Fruit fly (Drosophila melanogaster): Measurements from ENCODE around the gene CG18641.

CG18641 gene

DNA sequence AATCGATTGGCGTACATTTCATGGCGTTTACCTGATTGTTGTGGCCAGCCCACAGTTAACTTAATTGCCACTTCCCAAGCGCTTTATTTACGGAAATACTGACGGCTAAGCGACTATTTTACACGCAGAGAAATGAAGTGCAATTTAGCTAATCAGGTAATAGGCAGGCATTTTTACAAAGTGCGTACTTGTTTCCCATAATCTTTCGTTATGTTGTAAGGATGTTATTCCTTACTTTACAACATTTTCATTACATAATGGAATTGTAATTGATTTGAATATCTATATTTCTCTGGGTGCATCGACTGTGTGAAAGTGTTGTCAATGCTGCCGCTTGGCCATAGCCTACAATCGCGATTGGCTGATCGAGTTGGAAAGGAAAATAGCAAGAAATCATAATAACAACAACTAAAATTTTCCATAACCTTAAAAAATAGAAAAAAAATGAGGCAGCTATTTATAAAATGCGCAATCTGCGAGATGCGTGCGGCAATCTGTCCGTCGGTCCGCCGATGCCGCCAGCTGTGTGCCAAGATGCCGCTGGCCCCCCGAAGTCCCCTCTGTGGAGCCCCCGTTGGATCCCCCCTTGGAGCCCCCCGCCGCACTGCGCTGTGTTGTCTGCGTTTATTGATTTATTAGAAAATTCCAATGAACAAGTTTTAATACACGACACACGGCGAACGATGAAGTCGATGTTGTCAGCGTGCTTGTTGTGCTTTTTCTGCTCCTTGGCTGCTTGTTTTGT, 11.5 kb upstream of the CG18641 start (continued):
- peak; percentile 72 for TF ChIP-seq CG7368 (GFP tag; optimal IDR thresholded peaks at IDR 0.05)
- TF ChIP-seq CG8632 (GFP tag; optimal IDR thresholded peaks at IDR 0.05), result peak; percentile 66
- peak; percentile 83 for TF ChIP-seq Sox14 (GFP tag; optimal IDR thresholded peaks at IDR 0.05)
- TF ChIP-seq CG10669 (GFP tag; optimal IDR thresholded peaks at IDR 0.05), result peak; percentile 79
- TF ChIP-seq Ets21C (GFP tag; optimal IDR thresholded peaks at IDR 0.05), result no peak
- peak; percentile 84 for TF ChIP-seq Gug (GFP tag; IDR thresholded peaks at IDR 0.05)
- peak; percentile 33 for TF ChIP-seq Sox15 (GFP tag; optimal IDR thresholded peaks at IDR 0.05)
- TF ChIP-seq CG11762 (GFP tag; optimal IDR thresholded peaks at IDR 0.05; ENCODE audit: insufficient read depth), result peak; percentile 81
- TF ChIP-seq Ets96B (tag; optimal IDR thresholded peaks at IDR 0.05), result peak; percentile 80
- TF ChIP-seq Eip93F (GFP tag; optimal IDR thresholded peaks at IDR 0.05), result no peak
- peak; percentile 78 for TF ChIP-seq CG16779 (tag; optimal IDR thresholded peaks at IDR 0.05)
- TF ChIP-seq esn (GFP tag; optimal IDR thresholded peaks at IDR 0.05), result peak; percentile 41
- no peak for TF ChIP-seq vri (GFP tag; optimal IDR thresholded peaks at IDR 0.05)
- TF ChIP-seq salr (GFP tag; optimal IDR thresholded peaks at IDR 0.05), result peak; percentile 66 to 82
- TF ChIP-seq acj6 (GFP tag; optimal IDR thresholded peaks at IDR 0.05), result peak; percentile 76
- peak; percentile 74 for TF ChIP-seq spab (GFP tag; optimal IDR thresholded peaks at IDR 0.05)
- peak; percentile 89 for TF ChIP-seq OdsH (GFP tag; optimal IDR thresholded peaks at IDR 0.05)
- TF ChIP-seq topi (GFP tag; optimal IDR thresholded peaks at IDR 0.05), result peak; percentile 47
- TF ChIP-seq CG10631 (GFP tag; optimal IDR thresholded peaks at IDR 0.05), result peak; percentile 84
- peak; percentile 94 for TF ChIP-seq CG15336 (GFP tag; IDR thresholded peaks at IDR 0.05)
- peak; percentile 94 for TF ChIP-seq CG4318 (GFP tag; optimal IDR thresholded peaks at IDR 0.05)
- TF ChIP-seq lz (GFP tag; optimal IDR thresholded peaks at IDR 0.05), result peak; percentile 49

DNA sequence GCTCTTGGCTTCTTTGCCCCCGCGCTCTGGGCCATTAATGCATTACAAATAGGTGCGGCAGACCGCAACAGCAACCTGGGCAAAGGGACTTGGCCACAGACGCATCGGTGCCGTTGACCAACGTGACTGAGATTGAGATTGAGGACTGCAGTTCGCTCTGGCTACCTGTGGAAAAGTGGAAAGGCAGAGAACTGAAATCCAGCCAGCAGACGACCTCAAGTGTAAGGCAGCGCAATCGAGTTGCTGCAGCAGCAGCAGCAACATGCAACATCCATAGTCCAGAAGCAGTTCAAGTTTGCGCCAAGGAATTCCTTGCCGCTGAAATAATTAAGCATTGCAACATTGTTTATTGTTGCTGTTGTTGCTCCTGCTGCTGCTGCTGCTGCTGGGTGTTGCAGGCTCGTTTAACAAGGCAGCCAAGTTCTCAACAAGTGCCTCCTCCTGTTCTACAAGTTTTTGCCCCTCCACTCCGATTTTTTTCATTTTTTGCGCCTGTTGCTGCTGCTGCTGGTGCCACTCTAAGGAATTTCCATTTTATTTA, 10.6 kb upstream of the CG18641 start:
- TF ChIP-seq dsx (GFP tag; optimal IDR thresholded peaks at IDR 0.05; ENCODE audit: poor library complexity, severe bottlenecking), result peak; percentile 95
- TF ChIP-seq ss (GFP tag; optimal IDR thresholded peaks at IDR 0.05), result peak; percentile 2 to 48
- peak; percentile 3 for TF ChIP-seq CG3919 (GFP tag; optimal IDR thresholded peaks at IDR 0.05)
- no peak for TF ChIP-seq CG11762 (GFP tag; optimal IDR thresholded peaks at IDR 0.05; ENCODE audit: insufficient read depth)
- TF ChIP-seq Eip78C (GFP tag), result peak; percentile 5

DNA sequence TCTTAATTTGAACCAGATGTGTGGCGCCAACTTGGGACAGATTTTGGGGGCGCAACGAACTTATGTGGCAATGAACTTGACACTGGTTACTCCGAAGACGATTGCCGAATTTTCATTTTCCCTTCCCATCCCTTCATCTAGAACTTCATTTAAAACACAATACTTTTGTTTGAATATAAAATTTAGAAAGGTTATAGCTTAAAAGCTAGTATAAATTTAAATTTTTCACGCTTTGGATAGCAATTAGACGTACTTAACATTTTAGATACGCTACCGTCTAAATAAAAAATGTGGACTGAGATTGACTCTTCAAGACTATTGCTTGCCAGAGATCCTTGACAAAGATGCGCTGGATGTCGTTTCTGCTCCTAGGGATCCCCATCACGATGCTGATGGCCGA, 9.4 kb upstream of the CG18641 start, which contains the start of gene CG44139:
Gene CG44139, plus strand, starts transcription at position 301 of the 400 bp plus-strand sequence.
- TF ChIP-seq topi (GFP tag; optimal IDR thresholded peaks at IDR 0.05) (no peak), Eip75B (GFP tag; optimal IDR thresholded peaks at IDR 0.05) (no peak), Met (GFP tag; optimal IDR thresholded peaks at IDR 0.05) (no peak), CG11294 (GFP tag; IDR thresholded peaks at IDR 0.05) (no peak), Sox14 (GFP tag; optimal IDR thresholded peaks at IDR 0.05) (no peak), CG3919 (GFP tag; optimal IDR thresholded peaks at IDR 0.05) (no peak), OdsH (GFP tag; optimal IDR thresholded peaks at IDR 0.05) (no peak), CG3032 (tag; optimal IDR thresholded peaks at IDR 0.05) (no peak), fd85E (GFP tag; optimal IDR thresholded peaks at IDR 0.05) (no peak), CG6163 (GFP tag; IDR thresholded peaks at IDR 0.05) (no peak), CG8319 (GFP tag; optimal IDR thresholded peaks at IDR 0.05) (no peak)

DNA sequence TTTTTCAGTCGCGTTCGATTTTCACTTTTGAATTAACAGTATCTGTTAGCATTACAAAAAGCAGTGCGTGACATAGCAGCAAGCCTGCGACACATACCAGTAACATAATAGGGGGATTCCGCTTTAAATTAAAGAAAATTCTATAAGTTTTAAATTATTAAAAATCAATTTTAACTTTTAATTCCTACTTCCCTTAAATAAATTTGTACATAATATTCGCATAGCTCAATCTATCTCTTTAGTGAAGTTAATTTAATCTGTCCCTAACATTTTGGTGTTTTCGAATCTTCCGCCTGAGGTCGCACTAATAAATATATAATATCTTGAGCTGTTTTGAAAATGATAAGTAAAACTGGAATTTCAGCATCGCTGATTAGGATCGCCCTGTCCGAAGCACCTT, 5.4 kb upstream of the CG18641 start, which contains the start of gene CG9886:
Gene CG9886, plus strand, starts transcription at position 341 of the 400 bp plus-strand sequence.
- TF ChIP-seq Ets96B (tag; optimal IDR thresholded peaks at IDR 0.05) (peak; percentile 58), CG11294 (GFP tag; IDR thresholded peaks at IDR 0.05) (no peak), lz (GFP tag; optimal IDR thresholded peaks at IDR 0.05) (peak; percentile 52), Sox15 (GFP tag; optimal IDR thresholded peaks at IDR 0.05) (no peak), CG34406 (GFP tag; optimal IDR thresholded peaks at IDR 0.05) (peak; percentile 49), CG6276 (GFP tag; optimal IDR thresholded peaks at IDR 0.05) (no peak), Ets21C (GFP tag; optimal IDR thresholded peaks at IDR 0.05) (peak; percentile 7), CG11762 (GFP tag; optimal IDR thresholded peaks at IDR 0.05; ENCODE audit: insufficient read depth) (no peak), fd85E (GFP tag; optimal IDR thresholded peaks at IDR 0.05) (no peak), Hr39 (GFP tag; optimal IDR thresholded peaks at IDR 0.05) (peak; percentile 34), Met (GFP tag; optimal IDR thresholded peaks at IDR 0.05) (peak; percentile 29), Eip75B (GFP tag; optimal IDR thresholded peaks at IDR 0.05) (peak; percentile 23), CG10669 (GFP tag; optimal IDR thresholded peaks at IDR 0.05) (peak; percentile 43), vri (GFP tag; optimal IDR thresholded peaks at IDR 0.05) (peak; percentile 37), CG32006 (GFP tag; optimal IDR thresholded peaks at IDR 0.05) (peak; percentile 50), Lpt (GFP tag; optimal IDR thresholded peaks at IDR 0.05) (peak; percentile 3), CG6854 (GFP tag; optimal IDR thresholded peaks at IDR 0.05) (no peak), CG8319 (GFP tag; optimal IDR thresholded peaks at IDR 0.05) (no peak), eg (GFP tag; IDR thresholded peaks at IDR 0.05) (peak; percentile 63), cyc (GFP tag; optimal IDR thresholded peaks at IDR 0.05) (peak; percentile 42), CG16779 (tag; optimal IDR thresholded peaks at IDR 0.05) (no peak), dac (GFP tag; optimal IDR thresholded peaks at IDR 0.05) (no peak), spab (GFP tag; optimal IDR thresholded peaks at IDR 0.05) (no peak), Sox14 (GFP tag; optimal IDR thresholded peaks at IDR 0.05) (peak; percentile 34)
